Worm (Caenorhabditis elegans) whole organism, L1 larva: Measurements from ENCODE around the gene pha-4.

Experiments
- C16A3.4 ChIP-seq: fragments of 150-350 bp; optimal IDR thresholded peaks from 2 replicates; lab custom pipeline; 2014; ENCODE audit warnings: missing biosample characterization, missing genetic modification characterization
- C34B4.2 ChIP-seq: sonication (generic microtip); optimal IDR thresholded peaks from 2 replicates; lab custom pipeline; 2017; ENCODE audit warnings: mild to moderate bottlenecking, missing genetic modification characterization, missing compliant biosample characterization
- aly-2 ChIP-seq: fragments of 150-350 bp; optimal IDR thresholded peaks from 2 replicates; lab custom pipeline; 2014; ENCODE audit warnings: missing biosample characterization, missing genetic modification characterization
- ama-1 ChIP-seq: fragments of 150-350 bp; optimal IDR thresholded peaks from 2 replicates; lab custom pipeline; 2014
- ceh-63 ChIP-seq: fragments of 200-800 bp; sonication (Bioruptor generic); optimal IDR thresholded peaks from 2 replicates; lab custom pipeline; 2018; ENCODE audit warnings: mild to moderate bottlenecking, missing genetic modification characterization, missing compliant biosample characterization
- ceh-8 ChIP-seq: fragments of 200-800 bp; sonication (Bioruptor generic); optimal IDR thresholded peaks from 2 replicates; lab custom pipeline; 2018; ENCODE audit warnings: mild to moderate bottlenecking, missing genetic modification characterization, moderate library complexity, missing compliant biosample characterization
- ceh-88 ChIP-seq: fragments of 200-800 bp; sonication (Bioruptor generic); IDR thresholded peaks from 2 replicates; pipeline ENCODE4 v1.3.6; 2022; ENCODE audit warnings: missing genetic modification characterization, missing compliant biosample characterization
- ces-1 ChIP-seq: fragments of 150-350 bp; optimal IDR thresholded peaks from 2 replicates; lab custom pipeline; 2014; ENCODE audit warnings: missing biosample characterization, missing genetic modification reagents, missing genetic modification characterization
- dpl-1 ChIP-seq, 3 experiments: fragments of 150-350 bp in 2 of 3; sonication (generic microtip) in 1 of 3; optimal IDR thresholded peaks; 2 replicates each; lab custom pipeline; 2014 to 2017; ENCODE audit warnings: missing biosample characterization in 3 of 3, missing genetic modification characterization in 3 of 3, missing genetic modification reagents in 3 of 3
- dsc-1 ChIP-seq: sonication (generic microtip); optimal IDR thresholded peaks from 2 replicates; lab custom pipeline; 2016; ENCODE audit warnings: mild to moderate bottlenecking, missing genetic modification characterization, missing compliant biosample characterization
- egl-13 ChIP-seq: sonication (generic microtip); optimal IDR thresholded peaks from 2 replicates; lab custom pipeline; 2016; ENCODE audit warnings: missing genotype, missing genetic modification reagents, missing genetic modification characterization, missing compliant biosample characterization
- egl-27 ChIP-seq, 2 experiments: fragments of 150-350 bp in 1 of 2; sonication (generic microtip); optimal IDR thresholded peaks; 3 replicates each; lab custom pipeline; 2017 to 2018; ENCODE audit warnings: missing biosample characterization in 2 of 2, missing genetic modification characterization in 2 of 2, missing genetic modification reagents in 2 of 2
- elt-3 ChIP-seq, 6 experiments: fragments of 150-350 bp in 1 of 6; sonication (generic microtip); optimal IDR thresholded peaks; 2 replicates each; lab custom pipeline; 2017 to 2018; ENCODE audit warnings: missing biosample characterization in 6 of 6, missing genetic modification characterization in 6 of 6, inconsistent platforms in 1 of 6
- fkh-10 ChIP-seq: sonication (generic microtip); optimal IDR thresholded peaks from 2 replicates; lab custom pipeline; 2017; ENCODE audit warnings: missing biosample characterization, missing genetic modification reagents, missing genetic modification characterization
- fkh-4 ChIP-seq: sonication (generic microtip); optimal IDR thresholded peaks from 2 replicates; lab custom pipeline; 2016; ENCODE audit warnings: missing compliant biosample characterization, missing genetic modification characterization, borderline replicate concordance
- fkh-8 ChIP-seq: sonication (generic microtip); optimal IDR thresholded peaks from 2 replicates; lab custom pipeline; 2016; ENCODE audit warnings: mild to moderate bottlenecking, missing genetic modification characterization, missing compliant biosample characterization
- fos-1 ChIP-seq: fragments of 150-350 bp; optimal IDR thresholded peaks from 2 replicates; lab custom pipeline; 2014; ENCODE audit warnings: missing biosample characterization, missing genetic modification characterization
- grh-1 ChIP-seq: fragments of 200-800 bp; sonication (Bioruptor generic); IDR thresholded peaks from 2 replicates; pipeline ENCODE4 v1.3.6; 2022; ENCODE audit warnings: missing genetic modification reagents, missing genetic modification characterization, missing compliant biosample characterization
- irx-1 ChIP-seq: sonication (generic microtip); optimal IDR thresholded peaks from 2 replicates; lab custom pipeline; 2016; ENCODE audit warnings: missing genetic modification characterization, missing compliant biosample characterization
- isw-1 ChIP-seq: fragments of 200-800 bp; sonication (Bioruptor generic); IDR thresholded peaks from 2 replicates; pipeline ENCODE4 v1.3.6; 2022; ENCODE audit warnings: missing genetic modification characterization, missing compliant biosample characterization
- lin-15B ChIP-seq: fragments of 150-350 bp; sonication (generic microtip); optimal IDR thresholded peaks from 3 replicates; lab custom pipeline; 2014; ENCODE audit warnings: missing biosample characterization, missing genetic modification characterization
- lin-35 ChIP-seq, 2 experiments: fragments of 150-350 bp; optimal IDR thresholded peaks; 2 replicates each; lab custom pipeline; 2014; ENCODE audit warnings: missing biosample characterization in 2 of 2, missing genetic modification characterization in 2 of 2, missing genetic modification reagents in 2 of 2
- lir-3 ChIP-seq: sonication (generic microtip); optimal IDR thresholded peaks from 2 replicates; lab custom pipeline; 2016; ENCODE audit warnings: mild to moderate bottlenecking, missing genetic modification characterization, moderate library complexity, missing compliant biosample characterization; ENCODE audit not compliant: poor library complexity
- mab-9 ChIP-seq: fragments of 200-800 bp; sonication (Bioruptor generic); IDR thresholded peaks from 2 replicates; pipeline ENCODE4 v1.3.6; 2022; ENCODE audit warnings: missing genetic modification reagents, missing genetic modification characterization, missing compliant biosample characterization
- mdl-1 ChIP-seq, 2 experiments: fragments of 150-350 bp; optimal IDR thresholded peaks; 2 replicates each; lab custom pipeline; 2014 to 2017; ENCODE audit warnings: missing biosample characterization in 2 of 2, missing genetic modification characterization in 2 of 2, inconsistent platforms in 1 of 2
- mef-2 ChIP-seq: fragments of 150-350 bp; optimal IDR thresholded peaks from 2 replicates; lab custom pipeline; 2014; ENCODE audit warnings: missing biosample characterization, missing genetic modification characterization
- nhr-11 ChIP-seq: fragments of 150-350 bp; optimal IDR thresholded peaks from 2 replicates; lab custom pipeline; 2014; ENCODE audit warnings: missing biosample characterization, missing genetic modification characterization
- nhr-12 ChIP-seq: sonication (generic microtip); optimal IDR thresholded peaks from 2 replicates; lab custom pipeline; 2017; ENCODE audit warnings: missing biosample characterization, missing genetic modification characterization
- nhr-19 ChIP-seq: fragments of 200-800 bp; sonication (Bioruptor generic); conservative IDR thresholded peaks from 2 replicates; pipeline ENCODE4 v1.3.6; 2022; ENCODE audit warnings: missing genetic modification characterization, missing compliant biosample characterization
- nhr-20 ChIP-seq: sonication (generic microtip); optimal IDR thresholded peaks from 2 replicates; lab custom pipeline; 2016; ENCODE audit warnings: mild to moderate bottlenecking, missing genetic modification characterization, missing compliant biosample characterization
- nhr-237 ChIP-seq: fragments of 150-350 bp; optimal IDR thresholded peaks from 2 replicates; lab custom pipeline; 2014; ENCODE audit warnings: missing biosample characterization, missing genetic modification characterization
- nhr-28 ChIP-seq: fragments of 150-350 bp; optimal IDR thresholded peaks from 2 replicates; lab custom pipeline; 2014; ENCODE audit warnings: missing biosample characterization, missing genetic modification characterization
- nhr-47 ChIP-seq: sonication (generic microtip); optimal IDR thresholded peaks from 2 replicates; lab custom pipeline; 2016; ENCODE audit warnings: mild to moderate bottlenecking, missing genetic modification characterization, moderate library complexity, missing compliant biosample characterization
- nhr-71 ChIP-seq: sonication (generic microtip); optimal IDR thresholded peaks from 2 replicates; lab custom pipeline; 2016; ENCODE audit warnings: mild to moderate bottlenecking, missing genetic modification characterization, moderate library complexity, missing compliant biosample characterization
- nhr-76 ChIP-seq: sonication (generic microtip); optimal IDR thresholded peaks from 2 replicates; lab custom pipeline; 2017; ENCODE audit warnings: missing biosample characterization, missing genetic modification characterization
- nhr-77 ChIP-seq: fragments of 150-350 bp; optimal IDR thresholded peaks from 2 replicates; lab custom pipeline; 2014; ENCODE audit warnings: missing biosample characterization, missing genetic modification characterization
- nhr-85 ChIP-seq: sonication (generic microtip); peaks from one replicate; lab custom pipeline; 2016; ENCODE audit warnings: missing genetic modification characterization, inconsistent platforms, missing compliant biosample characterization
- nhr-90 ChIP-seq: sonication (generic microtip); optimal IDR thresholded peaks from 2 replicates; lab custom pipeline; 2016; ENCODE audit warnings: mild to moderate bottlenecking, missing genetic modification characterization, missing compliant biosample characterization; ENCODE audit not compliant: poor library complexity
- pag-3 ChIP-seq: sonication (generic microtip); optimal IDR thresholded peaks from 2 replicates; lab custom pipeline; 2017; ENCODE audit warnings: missing genetic modification characterization, mild to moderate bottlenecking, missing compliant biosample characterization, antibody characterized with exemption, borderline replicate concordance; ENCODE audit not compliant: insufficient read depth
- pax-3 ChIP-seq: fragments of 200-800 bp; sonication (Bioruptor generic); optimal IDR thresholded peaks from 2 replicates; lab custom pipeline; 2018; ENCODE audit warnings: mild to moderate bottlenecking, missing genetic modification characterization, moderate library complexity, missing compliant biosample characterization
- pqm-1 ChIP-seq: sonication (generic microtip); optimal IDR thresholded peaks from 3 replicates; lab custom pipeline; 2017; ENCODE audit warnings: missing biosample characterization, missing genetic modification characterization
- skn-1 ChIP-seq: fragments of 150-350 bp; optimal IDR thresholded peaks from 2 replicates; lab custom pipeline; 2014; ENCODE audit warnings: missing biosample characterization, missing genetic modification characterization
- sptf-1 ChIP-seq: fragments of 150-350 bp; optimal IDR thresholded peaks from 2 replicates; lab custom pipeline; 2014; ENCODE audit warnings: missing biosample characterization, missing genetic modification characterization
- sup-37 ChIP-seq: fragments of 200-800 bp; sonication (Bioruptor generic); optimal IDR thresholded peaks from 2 replicates; lab custom pipeline; 2018; ENCODE audit warnings: mild to moderate bottlenecking, missing genetic modification characterization, missing compliant biosample characterization
- swsn-7 ChIP-seq: sonication (generic microtip); optimal IDR thresholded peaks from 2 replicates; lab custom pipeline; 2016; ENCODE audit warnings: missing genetic modification characterization, missing compliant biosample characterization
- unc-130 ChIP-seq: fragments of 150-350 bp; optimal IDR thresholded peaks from 2 replicates; lab custom pipeline; 2017; ENCODE audit warnings: missing biosample characterization, missing genetic modification characterization, inconsistent platforms
- unc-30 ChIP-seq: sonication (generic microtip); optimal IDR thresholded peaks from 2 replicates; lab custom pipeline; 2017; ENCODE audit warnings: missing biosample characterization, missing genetic modification characterization
- unc-86 ChIP-seq: sonication (generic microtip); optimal IDR thresholded peaks from 2 replicates; lab custom pipeline; 2016; ENCODE audit warnings: missing genetic modification characterization, missing compliant biosample characterization
- xbp-1 ChIP-seq: sonication (generic microtip); optimal IDR thresholded peaks from 2 replicates; lab custom pipeline; 2016; ENCODE audit warnings: missing genetic modification characterization, missing compliant biosample characterization
- ztf-11 ChIP-seq, 2 experiments: sonication (generic microtip); optimal IDR thresholded peaks; 2 replicates each; lab custom pipeline; 2016 to 2017; ENCODE audit warnings: missing genetic modification characterization in 2 of 2, missing biosample characterization in 1 of 2, missing compliant biosample characterization in 1 of 2
- ztf-4 ChIP-seq: fragments of 150-350 bp; optimal IDR thresholded peaks from 2 replicates; lab custom pipeline; 2014; ENCODE audit warnings: missing biosample characterization, missing genetic modification characterization

pha-4 gene

DNA sequence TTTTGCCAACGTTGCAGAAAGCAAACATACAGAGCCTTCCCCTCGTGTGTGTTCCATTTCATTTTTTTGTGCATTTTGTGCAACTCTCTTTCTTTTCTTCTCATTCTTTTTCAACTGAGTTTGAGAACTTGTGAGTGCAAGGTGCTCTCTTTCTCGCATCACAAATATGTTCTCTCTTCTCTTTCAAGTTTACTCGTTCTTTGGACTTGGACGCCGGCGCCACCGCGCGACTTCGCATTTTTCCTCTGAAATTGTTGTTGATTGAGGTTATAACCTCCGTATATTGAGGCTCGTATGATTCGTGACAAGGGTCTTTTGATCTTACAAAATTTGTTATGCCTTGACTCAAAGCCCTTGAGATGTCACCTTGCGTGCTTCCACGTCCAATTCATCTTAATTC, 23.9 kb downstream of the pha-4 start (continued):
- TF ChIP-seq pax-3 (peak; percentile 29), ama-1 (lab: Kevin White, UChicago) (peak; percentile 46), lir-3 (tag; lab: Kevin White, UChicago) (peak; percentile 8), pqm-1 (tag; lab: Kevin White, UChicago) (no peak), mef-2 (peak; percentile 32), ceh-88 (GFP tag; lab: Robert Waterston, UW) (no peak), nhr-77 (tag; lab: Kevin White, UChicago) (peak; percentile 72), unc-130 (tag; lab: Kevin White, UChicago) (peak; percentile 19), lin-15B (tag; lab: Kevin White, UChicago) (no peak), swsn-7 (peak; percentile 74), egl-13 (tag; lab: Kevin White, UChicago) (peak; percentile 37), nhr-71 (tag; lab: Kevin White, UChicago) (peak; percentile 89), C34B4.2 (tag; lab: Kevin White, UChicago) (no peak), mdl-1 (tag; optimal IDR thresholded peaks at IDR 0.05; lab: Kevin White, UChicago) (peak in 1 of 2 experiments; percentile 88), pag-3 (tag; lab: Kevin White, UChicago) (no peak), C16A3.4 (tag; lab: Kevin White, UChicago) (peak; percentile 21), irx-1 (tag; lab: Kevin White, UChicago) (no peak), dpl-1 (GFP tag; optimal IDR thresholded peaks at IDR 0.05; lab: Kevin White, UChicago) (peak in 2 of 3 experiments; percentile 5 to 42), dsc-1 (tag; lab: Kevin White, UChicago) (peak; percentile 26), mab-9 (GFP tag; lab: Robert Waterston, UW) (no peak), xbp-1 (tag; lab: Kevin White, UChicago) (peak; percentile 43), nhr-76 (no peak), nhr-237 (tag; lab: Kevin White, UChicago) (peak; percentile 69), ztf-4 (peak; percentile 30), unc-30 (tag; lab: Kevin White, UChicago) (no peak), fkh-8 (tag; lab: Kevin White, UChicago) (peak; percentile 90), skn-1 (tag; lab: Kevin White, UChicago) (peak; percentile 54), nhr-47 (peak; percentile 70), nhr-28 (tag; lab: Kevin White, UChicago) (no peak), nhr-90 (tag; lab: Kevin White, UChicago) (peak; percentile 35), ztf-11 (tag; optimal IDR thresholded peaks at IDR 0.05; lab: Kevin White, UChicago) (no peak), ceh-63 (GFP tag; lab: Kevin White, UChicago) (no peak), fkh-10 (GFP tag; lab: Kevin White, UChicago) (peak; percentile 52), nhr-20 (tag; lab: Kevin White, UChicago) (peak; percentile 88), fkh-4 (tag; lab: Kevin White, UChicago) (no peak), isw-1 (peak; percentile 20; the same call in 1 of the 2 replicates), elt-3 (tag; optimal IDR thresholded peaks at IDR 0.05; lab: Kevin White, UChicago) (no peak)

DNA sequence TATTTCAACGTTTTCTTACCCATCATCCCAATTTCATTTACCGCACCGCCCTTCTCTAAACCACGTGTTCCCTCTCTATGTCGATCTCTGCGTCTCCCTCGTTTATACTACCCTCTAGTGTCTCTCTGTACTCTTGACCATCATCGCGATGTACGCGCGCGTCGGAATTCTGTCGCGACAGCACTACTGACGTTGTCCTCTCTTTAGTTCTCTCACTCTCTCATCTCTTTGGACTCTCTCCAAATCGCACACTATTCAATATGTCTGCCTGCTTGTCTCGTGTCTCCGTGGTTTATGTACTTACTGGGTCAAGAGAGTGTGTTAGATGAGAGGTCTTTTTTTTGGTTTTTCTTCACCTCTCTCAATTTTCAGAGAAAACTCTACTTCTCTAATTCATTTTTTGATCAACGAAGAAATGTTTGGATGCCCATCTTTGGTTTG, 25.4 kb downstream of the pha-4 start:
- TF ChIP-seq sptf-1 (tag; lab: Kevin White, UChicago) (no peak), ces-1 (peak; percentile 66), nhr-12 (tag; lab: Kevin White, UChicago) (no peak), aly-2 (peak; percentile 67), ceh-8 (peak; percentile 96), mdl-1 (tag; optimal IDR thresholded peaks at IDR 0.05; lab: Kevin White, UChicago) (peak; percentile 99 to 100), nhr-28 (tag; lab: Kevin White, UChicago) (no peak), sup-37 (GFP tag; lab: Kevin White, UChicago) (peak; percentile 95), unc-86 (tag; lab: Kevin White, UChicago) (peak; percentile 99), fkh-8 (tag; lab: Kevin White, UChicago) (peak; percentile 100), unc-30 (tag; lab: Kevin White, UChicago) (peak; percentile 58), isw-1 (peak; percentile 93), fos-1 (tag; lab: Kevin White, UChicago) (peak; percentile 95), skn-1 (tag; lab: Kevin White, UChicago) (peak; percentile 94), egl-27 (tag; optimal IDR thresholded peaks at IDR 0.05; lab: Kevin White, UChicago) (peak; percentile 41 to 98), nhr-85 (tag; lab: Kevin White, UChicago) (peak; percentile 99), elt-3 (tag; optimal IDR thresholded peaks at IDR 0.05; lab: Kevin White, UChicago) (peak in 4 of 6 experiments; percentile 48 to 92 (median 86)), nhr-19 (GFP tag; lab: Robert Waterston, UW) (peak; percentile 100), lin-35 (GFP tag; optimal IDR thresholded peaks at IDR 0.05; lab: Kevin White, UChicago) (peak; percentile 87 to 92), grh-1 (GFP tag; lab: Robert Waterston, UW) (peak; percentile 93), nhr-11 (tag; lab: Kevin White, UChicago) (peak; percentile 93), irx-1 (tag; lab: Kevin White, UChicago) (peak; percentile 94)
